Worm (Caenorhabditis elegans): Measurements from ENCODE around the gene W03F9.1.

W03F9.1 gene

DNA sequence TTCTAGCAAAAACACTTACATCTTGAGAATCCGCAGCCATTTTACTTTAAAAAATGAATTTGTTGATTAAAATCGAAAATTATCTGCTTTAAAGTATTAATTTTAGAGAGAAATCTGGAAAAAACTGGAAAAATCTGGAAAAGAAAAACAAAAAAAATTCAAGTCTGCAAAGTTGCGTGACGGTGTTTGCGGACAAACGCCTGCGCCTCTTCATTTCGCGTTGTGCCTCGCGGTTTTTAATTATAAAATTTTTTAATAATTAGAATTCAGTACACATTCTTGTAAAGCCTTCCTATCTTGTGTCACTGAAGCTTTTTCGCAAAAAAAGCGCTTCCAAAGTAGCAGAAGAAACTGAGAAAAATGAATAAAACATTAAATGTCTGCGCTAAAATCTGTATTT is at the start of gene W03F9.1:
Gene W03F9.1, minus strand, starts transcription at position 109 of the 400 bp plus-strand sequence.
- TF ChIP-seq zip-2 (tag; optimal IDR thresholded peaks at IDR 0.05) (peak; percentile 30), mdt-29 (GFP tag; IDR thresholded peaks at IDR 0.05) (peak; percentile 74), hmg-1.1 (GFP tag; IDR thresholded peaks at IDR 0.05) (peak; percentile 65), F10B5.3 (tag; optimal IDR thresholded peaks at IDR 0.05) (peak; percentile 45), tra-1 (GFP tag; IDR thresholded peaks at IDR 0.05) (no peak), dmd-9 (GFP tag; IDR thresholded peaks at IDR 0.05) (no peak), dmd-6 (GFP tag; IDR thresholded peaks at IDR 0.05) (peak; percentile 38), daf-16 (GFP tag; optimal IDR thresholded peaks at IDR 0.05) (peak in 1 of 2 experiments; percentile 71), daf-16 (tag; optimal IDR thresholded peaks at IDR 0.05) (peak; percentile 42), duxl-1 (tag; optimal IDR thresholded peaks at IDR 0.05; ENCODE audit: poor library complexity) (peak; percentile 58), zfp-2 (tag; optimal IDR thresholded peaks at IDR 0.05) (no peak), egl-27 (tag; optimal IDR thresholded peaks at IDR 0.05) (no peak), nhr-102 (tag; optimal IDR thresholded peaks at IDR 0.05) (peak; percentile 5), zfp-3 (GFP tag; conservative IDR thresholded peaks at IDR 0.05) (0 out of 2 replicates have a peak, but pooled peaks have one; percentile 32), lsy-2 (tag; optimal IDR thresholded peaks at IDR 0.05) (peak in 1 of 2 experiments; percentile 71), hlh-11 (tag; optimal IDR thresholded peaks at IDR 0.05) (peak; percentile 47), nhr-77 (tag; optimal IDR thresholded peaks at IDR 0.05) (no peak), saeg-2 (GFP tag; IDR thresholded peaks at IDR 0.05) (no peak), dve-1 (tag; optimal IDR thresholded peaks at IDR 0.05; ENCODE audit: insufficient read depth) (peak; percentile 68), ctbp-1 (GFP tag; IDR thresholded peaks at IDR 0.05) (no peak), hlh-30 (tag; optimal IDR thresholded peaks at IDR 0.05; ENCODE audit: insufficient read depth) (peak; percentile 32), madf-5 (GFP tag; IDR thresholded peaks at IDR 0.05) (no peak), T26A8.4 (GFP tag; IDR thresholded peaks at IDR 0.05) (peak; percentile 58), unc-62 (GFP tag; optimal IDR thresholded peaks at IDR 0.05 in 1 of 2) (no peak), unc-62 (tag; optimal IDR thresholded peaks at IDR 0.05) (no peak), unc-130 (GFP tag; optimal IDR thresholded peaks at IDR 0.05) (peak; percentile 39), arid-1 (GFP tag; conservative IDR thresholded peaks at IDR 0.05) (0 out of 2 replicates have a peak, but pooled peaks have one; percentile 32), D1046.2 (GFP tag; IDR thresholded peaks at IDR 0.05) (no peak), snpc-4 (tag; optimal IDR thresholded peaks at IDR 0.05) (no peak), hif-1 (tag; optimal IDR thresholded peaks at IDR 0.05) (peak in 1 of 2 experiments; percentile 18), lin-29 (GFP tag; IDR thresholded peaks at IDR 0.05) (no peak), ztf-7 (tag; optimal IDR thresholded peaks at IDR 0.05) (peak; percentile 26), rbr-2 (tag; optimal IDR thresholded peaks at IDR 0.05) (peak; percentile 60), pha-4 (GFP tag; IDR thresholded peaks at IDR 0.05) (0 out of 2 replicates have a peak, but pooled peaks have one; percentile 31), pha-4 (tag; optimal IDR thresholded peaks at IDR 0.05) (peak; percentile 60), ceh-44 (GFP tag; IDR thresholded peaks at IDR 0.05) (no peak), spr-1 (tag; optimal IDR thresholded peaks at IDR 0.05) (peak; percentile 35), nhr-41 (GFP tag; IDR thresholded peaks at IDR 0.05) (no peak), nhr-6 (tag; optimal IDR thresholded peaks at IDR 0.05) (peak; percentile 11), dpl-1 (GFP tag; optimal IDR thresholded peaks at IDR 0.05) (peak; percentile 63), F49E8.2 (tag; optimal IDR thresholded peaks at IDR 0.05; ENCODE audit: borderline replicate concordance) (peak; percentile 58), nhr-28 (tag; optimal IDR thresholded peaks at IDR 0.05) (peak; percentile 20), lin-38 (GFP tag; IDR thresholded peaks at IDR 0.05) (peak; percentile 68), aly-2 (tag; optimal IDR thresholded peaks at IDR 0.05) (no peak), mep-1 (tag; optimal IDR thresholded peaks at IDR 0.05) (peak; percentile 77), mes-2 (tag; optimal IDR thresholded peaks at IDR 0.05; ENCODE audit: poor library complexity, severe bottlenecking) (peak; percentile 70), T20F7.1 (GFP tag; optimal IDR thresholded peaks at IDR 0.05) (no peak), mxl-3 (GFP tag; optimal IDR thresholded peaks at IDR 0.05) (no peak)
